Worm (Caenorhabditis elegans) whole organism, L1 larva: ENCODE results near the gene C50D2.10.

Experiments used
- aly-2 ChIP-seq: fragments of 150-350 bp; optimal IDR thresholded peaks from 2 replicates; lab custom pipeline; 2014; ENCODE audit warnings: missing biosample characterization, missing genetic modification characterization
- blmp-1 ChIP-seq: fragments of 150-350 bp; optimal IDR thresholded peaks from 2 replicates; lab custom pipeline; 2014; ENCODE audit warnings: missing biosample characterization, missing genetic modification characterization
- egl-27 ChIP-seq, 2 experiments: fragments of 150-350 bp in 1 of 2; sonication (generic microtip); optimal IDR thresholded peaks; 3 replicates each; lab custom pipeline; 2017 to 2018; ENCODE audit warnings: missing biosample characterization in 2 of 2, missing genetic modification characterization in 2 of 2, missing genetic modification reagents in 2 of 2
- nhr-11 ChIP-seq: fragments of 150-350 bp; optimal IDR thresholded peaks from 2 replicates; lab custom pipeline; 2014; ENCODE audit warnings: missing biosample characterization, missing genetic modification characterization
- skn-1 ChIP-seq: fragments of 150-350 bp; optimal IDR thresholded peaks from 2 replicates; lab custom pipeline; 2014; ENCODE audit warnings: missing biosample characterization, missing genetic modification characterization
- snu-23 ChIP-seq: sonication (generic microtip); optimal IDR thresholded peaks from 2 replicates; lab custom pipeline; 2016; ENCODE audit warnings: missing genetic modification characterization, missing compliant biosample characterization
- tbx-2 ChIP-seq: sonication (generic microtip); optimal IDR thresholded peaks from 2 replicates; lab custom pipeline; 2016; ENCODE audit warnings: missing genetic modification characterization, missing compliant biosample characterization

- TF ChIP-seq blmp-1 (tag; lab: Kevin White, UChicago) (no peak), skn-1 (no peak), nhr-11 (tag; lab: Kevin White, UChicago) (no peak), egl-27 (tag; optimal IDR thresholded peaks at IDR 0.05; lab: Kevin White, UChicago) (no peak), aly-2 (tag; lab: Kevin White, UChicago) (no peak), tbx-2 (no peak), snu-23 (GFP tag; lab: Kevin White, UChicago) (no peak)
Measured at ce11 chrII:75831-76230, 23.1 kb upstream of the C50D2.10 start.
